Fruit fly (Drosophila melanogaster) whole organism, adult: ENCODE data around the gene CG11226.

ENCODE experiments used
- CG33017 ChIP-seq: fragments of 200-800 bp; sonication (Bioruptor generic); optimal IDR thresholded peaks from 2 replicates; lab custom pipeline; 2018; ENCODE audit warnings: missing biosample characterization, mild to moderate bottlenecking, missing genetic modification characterization, moderate library complexity
- CG5204 ChIP-seq: fragments of 200-800 bp; sonication (Bioruptor generic); optimal IDR thresholded peaks from 2 replicates; lab custom pipeline; 2016; ENCODE audit warnings: missing biosample characterization, missing genetic modification characterization
- Crg-1 ChIP-seq: fragments of 200-800 bp; sonication (Bioruptor generic); optimal IDR thresholded peaks from 2 replicates; lab custom pipeline; 2016; ENCODE audit warnings: missing biosample characterization, missing genetic modification characterization
- Hr96 ChIP-seq: fragments of 200-800 bp; sonication (Bioruptor generic); optimal IDR thresholded peaks from 2 replicates; lab custom pipeline; 2016; ENCODE audit warnings: missing biosample characterization, missing genetic modification characterization
- Mnt ChIP-seq: fragments of 200-800 bp; sonication (Bioruptor generic); optimal IDR thresholded peaks from 2 replicates; lab custom pipeline; 2016; ENCODE audit warnings: missing biosample characterization, mild to moderate bottlenecking, missing genetic modification characterization
- bab1 ChIP-seq: fragments of 200-800 bp; sonication (Bioruptor generic); optimal IDR thresholded peaks from 3 replicates; lab custom pipeline; 2019; ENCODE audit warnings: missing biosample characterization, mild to moderate bottlenecking, missing genetic modification characterization, moderate library complexity
- kay ChIP-seq: fragments of 200-800 bp; sonication (Bioruptor generic); peaks from one replicate; lab custom pipeline; 2016; ENCODE audit warnings: missing biosample characterization, missing genetic modification characterization, borderline replicate concordance
- pad ChIP-seq: fragments of 200-800 bp; sonication (Bioruptor generic); optimal IDR thresholded peaks from 3 replicates; lab custom pipeline; 2017; ENCODE audit warnings: missing biosample characterization, missing genetic modification characterization, mild to moderate bottlenecking, moderate library complexity, missing genetic modification reagents

dm6 chr3L:22820190-22820589, 16.7 kb upstream of the CG11226 start:
- TF ChIP-seq kay (no peak), Crg-1 (GFP tag; lab: Kevin White, UChicago) (no peak), bab1 (GFP tag; lab: Kevin White, UChicago) (no peak), Mnt (GFP tag; lab: Kevin White, UChicago) (no peak), CG5204 (GFP tag; lab: Kevin White, UChicago) (no peak), pad (GFP tag; lab: Kevin White, UChicago) (no peak), CG33017 (no peak), Hr96 (no peak)
